Fruit fly (Drosophila melanogaster) whole organism, embryonic: ENCODE measurements around the gene CG12020.

Experiments
- Abd-B ChIP-seq: fragments of 200-800 bp; sonication (Bioruptor generic); optimal IDR thresholded peaks from 2 replicates; lab custom pipeline; 2018; ENCODE audit warnings: missing biosample characterization, mild to moderate bottlenecking, missing genetic modification characterization, moderate library complexity
- B-H1 ChIP-seq: fragments of 200-800 bp; sonication (Bioruptor generic); IDR thresholded peaks from 3 replicates; pipeline ENCODE4 v1.3.6; 2022; ENCODE audit warnings: missing biosample characterization, missing genetic modification characterization
- Blimp-1 ChIP-seq: fragments of 200-800 bp; sonication (Bioruptor generic); optimal IDR thresholded peaks from 3 replicates; lab custom pipeline; 2018; ENCODE audit warnings: missing biosample characterization, missing genetic modification characterization, mild to moderate bottlenecking, moderate library complexity, missing genetic modification reagents
- CG10321 ChIP-seq: fragments of 200-800 bp; sonication (Bioruptor generic); IDR thresholded peaks from 2 replicates; pipeline ENCODE4 v1.3.6; 2022; ENCODE audit warnings: missing biosample characterization, missing genetic modification characterization
- CG12236 ChIP-seq: fragments of 200-800 bp; sonication (Bioruptor generic); optimal IDR thresholded peaks from 2 replicates; lab custom pipeline; 2016; ENCODE audit warnings: missing biosample characterization, missing genetic modification characterization
- CG12769 ChIP-seq: fragments of 200-800 bp; sonication (Bioruptor generic); optimal IDR thresholded peaks from 2 replicates; lab custom pipeline; 2019; ENCODE audit warnings: missing biosample characterization, mild to moderate bottlenecking, missing genetic modification characterization, moderate library complexity
- CG13775 ChIP-seq: fragments of 200-800 bp; sonication (Bioruptor generic); optimal IDR thresholded peaks from 3 replicates; lab custom pipeline; 2017; ENCODE audit warnings: missing biosample characterization, mild to moderate bottlenecking, missing genetic modification characterization
- CG14667 ChIP-seq: fragments of 200-800 bp; sonication (Bioruptor generic); IDR thresholded peaks from 2 replicates; pipeline ENCODE4 v1.3.6; 2022; ENCODE audit warnings: missing biosample characterization, missing genetic modification characterization
- CG14710 ChIP-seq: fragments of 200-800 bp; sonication (Bioruptor generic); optimal IDR thresholded peaks from 3 replicates; lab custom pipeline; 2019; ENCODE audit warnings: missing biosample characterization, mild to moderate bottlenecking, missing genetic modification characterization, moderate library complexity
- CG1529 ChIP-seq: fragments of 200-800 bp; sonication (Bioruptor generic); optimal IDR thresholded peaks from 3 replicates; lab custom pipeline; 2018; ENCODE audit warnings: missing biosample characterization, missing genetic modification characterization
- CG17186 ChIP-seq: fragments of 200-800 bp; sonication (Bioruptor generic); optimal IDR thresholded peaks from 3 replicates; lab custom pipeline; 2017; ENCODE audit warnings: missing biosample characterization, missing genetic modification reagents, missing genetic modification characterization
- CG17361 ChIP-seq: fragments of 200-800 bp; sonication (Bioruptor generic); IDR thresholded peaks from 3 replicates; pipeline ENCODE4 v1.3.6; 2022; ENCODE audit warnings: missing biosample characterization, missing genetic modification characterization
- CG2116 ChIP-seq: fragments of 200-800 bp; sonication (Bioruptor generic); optimal IDR thresholded peaks from 3 replicates; lab custom pipeline; 2018; ENCODE audit warnings: missing biosample characterization, mild to moderate bottlenecking, missing genetic modification characterization
- CG2120 ChIP-seq: fragments of 200-800 bp; sonication (Bioruptor generic); optimal IDR thresholded peaks from 3 replicates; lab custom pipeline; 2016; ENCODE audit warnings: missing biosample characterization, missing genetic modification characterization
- CG2678 ChIP-seq: fragments of 200-800 bp; sonication (Bioruptor generic); optimal IDR thresholded peaks from 3 replicates; lab custom pipeline; 2019; ENCODE audit warnings: missing biosample characterization, mild to moderate bottlenecking, missing genetic modification characterization, moderate library complexity
- CG2712 ChIP-seq: fragments of 200-800 bp; optimal IDR thresholded peaks from 3 replicates; lab custom pipeline; 2019; ENCODE audit warnings: missing biosample characterization, mild to moderate bottlenecking, missing genetic modification characterization, moderate library complexity
- CG3407 ChIP-seq: fragments of 200-800 bp; sonication (Bioruptor generic); optimal IDR thresholded peaks from 2 replicates; lab custom pipeline; 2018; ENCODE audit warnings: missing biosample characterization, mild to moderate bottlenecking, missing genetic modification characterization
- CG4282 ChIP-seq: fragments of 200-800 bp; sonication (Bioruptor generic); optimal IDR thresholded peaks from 2 replicates; lab custom pipeline; 2016; ENCODE audit warnings: missing biosample characterization, missing genetic modification characterization
- CG4328 ChIP-seq: fragments of 200-800 bp; sonication (Bioruptor generic); optimal IDR thresholded peaks from 3 replicates; lab custom pipeline; 2017; ENCODE audit warnings: missing biosample characterization, missing genetic modification reagents, missing genetic modification characterization
- CG4404 ChIP-seq: fragments of 200-800 bp; sonication (Bioruptor generic); IDR thresholded peaks from 2 replicates; pipeline ENCODE4 v1.3.6; 2022; ENCODE audit warnings: missing biosample characterization, missing genetic modification characterization
- CG4854 ChIP-seq: fragments of 200-800 bp; sonication (Bioruptor generic); optimal IDR thresholded peaks from 2 replicates; lab custom pipeline; 2016; ENCODE audit warnings: missing biosample characterization, missing genetic modification characterization, inconsistent platforms
- CG5180 ChIP-seq: fragments of 200-800 bp; sonication (Bioruptor generic); optimal IDR thresholded peaks from 3 replicates; lab custom pipeline; 2017; ENCODE audit warnings: missing biosample characterization, missing genetic modification characterization, mild to moderate bottlenecking, moderate library complexity, missing genetic modification reagents
- CG6254 ChIP-seq: fragments of 200-800 bp; sonication (Bioruptor generic); optimal IDR thresholded peaks from 3 replicates; lab custom pipeline; 2017; ENCODE audit warnings: mild to moderate bottlenecking, missing biosample characterization, missing genetic modification reagents, missing genetic modification characterization
- CG6689 ChIP-seq: fragments of 200-800 bp; sonication (Bioruptor generic); IDR thresholded peaks from 2 replicates; pipeline ENCODE4 v1.3.6; 2022; ENCODE audit warnings: missing biosample characterization, missing genetic modification characterization
- CG6791 ChIP-seq: fragments of 200-800 bp; sonication (Bioruptor generic); IDR thresholded peaks from 3 replicates; pipeline ENCODE4 v1.3.6; 2022; ENCODE audit warnings: missing biosample characterization, missing genetic modification characterization; ENCODE audit not compliant: partially characterized antibody
- CG6813 ChIP-seq: fragments of 200-800 bp; sonication (Bioruptor generic); optimal IDR thresholded peaks from 2 replicates; lab custom pipeline; 2017; ENCODE audit warnings: missing biosample characterization, missing genetic modification characterization, mild to moderate bottlenecking, moderate library complexity, missing genetic modification reagents
- CG7928 ChIP-seq: fragments of 200-800 bp; sonication (Bioruptor generic); optimal IDR thresholded peaks from 2 replicates; lab custom pipeline; 2017; ENCODE audit warnings: missing biosample characterization, mild to moderate bottlenecking, missing genetic modification characterization
- Dll ChIP-seq: fragments of 200-800 bp; sonication (Bioruptor generic); IDR thresholded peaks from 4 replicates; pipeline ENCODE4 v1.3.6; 2022; ENCODE audit warnings: missing biosample characterization, missing genetic modification characterization; ENCODE audit not compliant: partially characterized antibody
- Dp ChIP-seq: fragments of 200-800 bp; sonication (Bioruptor generic); optimal IDR thresholded peaks from 2 replicates; lab custom pipeline; 2018; ENCODE audit warnings: missing biosample characterization, mild to moderate bottlenecking, missing genetic modification characterization, moderate library complexity
- Gug ChIP-seq: fragments of 200-800 bp; sonication (Bioruptor generic); IDR thresholded peaks from 4 replicates; pipeline ENCODE4 v1.3.6; 2022; ENCODE audit warnings: missing biosample characterization, missing genetic modification characterization
- HLH4C ChIP-seq: fragments of 200-800 bp; sonication (Bioruptor generic); IDR thresholded peaks from 3 replicates; pipeline ENCODE4 v1.3.6; 2022; ENCODE audit warnings: missing biosample characterization, missing genetic modification characterization; ENCODE audit not compliant: partially characterized antibody
- Lim3 ChIP-seq: fragments of 200-800 bp; sonication (Bioruptor generic); IDR thresholded peaks from 2 replicates; pipeline ENCODE4 v1.3.6; 2022; ENCODE audit warnings: missing biosample characterization, missing genetic modification characterization
- MBD-R2 ChIP-seq: fragments of 200-800 bp; sonication (Bioruptor generic); IDR thresholded peaks from 2 replicates; pipeline ENCODE4 v1.3.6; 2022; ENCODE audit warnings: missing biosample characterization, missing genetic modification characterization
- Max ChIP-seq: fragments of 200-800 bp; sonication (Bioruptor generic); optimal IDR thresholded peaks from 2 replicates; lab custom pipeline; 2016; ENCODE audit warnings: missing biosample characterization, mild to moderate bottlenecking, missing genetic modification characterization
- Sox102F ChIP-seq: fragments of 200-800 bp; sonication (Bioruptor generic); optimal IDR thresholded peaks from 2 replicates; lab custom pipeline; 2018; ENCODE audit warnings: missing biosample characterization, mild to moderate bottlenecking, missing genetic modification characterization, moderate library complexity
- btn ChIP-seq: fragments of 200-800 bp; sonication (Bioruptor generic); optimal IDR thresholded peaks from 2 replicates; lab custom pipeline; 2016; ENCODE audit warnings: missing biosample characterization, missing genetic modification characterization
- chm ChIP-seq: fragments of 200-800 bp; sonication (Bioruptor generic); IDR thresholded peaks from 2 replicates; pipeline ENCODE4 v1.3.6; 2022; ENCODE audit warnings: missing biosample characterization, missing genetic modification characterization
- chn ChIP-seq: fragments of 200-800 bp; sonication (Bioruptor generic); optimal IDR thresholded peaks from 2 replicates; lab custom pipeline; 2016; ENCODE audit warnings: missing biosample characterization, missing genetic modification characterization
- crc ChIP-seq: fragments of 200-800 bp; sonication (Bioruptor generic); optimal IDR thresholded peaks from 2 replicates; lab custom pipeline; 2016; ENCODE audit warnings: missing biosample characterization, missing genetic modification characterization
- dan ChIP-seq: fragments of 200-800 bp; sonication (Bioruptor generic); IDR thresholded peaks from 2 replicates; pipeline ENCODE4 v1.3.6; 2022; ENCODE audit warnings: missing biosample characterization, missing genetic modification characterization
- eve ChIP-seq, 2 experiments: fragments of >200 bp; optimal IDR thresholded peaks; 2 replicates each; lab custom pipeline; 2017; ENCODE audit warnings: missing biosample characterization in 2 of 2, missing genetic modification characterization in 2 of 2
- knrl ChIP-seq: fragments of 200-800 bp; sonication (Bioruptor generic); IDR thresholded peaks from 3 replicates; pipeline ENCODE4 v1.3.6; 2022; ENCODE audit warnings: missing biosample characterization, missing genetic modification characterization; ENCODE audit not compliant: partially characterized antibody
- luna ChIP-seq: fragments of 200-800 bp; sonication (Bioruptor generic); optimal IDR thresholded peaks from 2 replicates; lab custom pipeline; 2016; ENCODE audit warnings: missing biosample characterization, missing genetic modification characterization
- nom ChIP-seq: fragments of 200-800 bp; sonication (Bioruptor generic); optimal IDR thresholded peaks from 2 replicates; lab custom pipeline; 2017; ENCODE audit warnings: missing biosample characterization, missing genetic modification characterization, mild to moderate bottlenecking, moderate library complexity, missing genetic modification reagents
- oc ChIP-seq: fragments of 200-800 bp; sonication (Bioruptor generic); optimal IDR thresholded peaks from 2 replicates; lab custom pipeline; 2018; ENCODE audit warnings: missing biosample characterization, mild to moderate bottlenecking, missing genetic modification characterization, moderate library complexity
- odd ChIP-seq: fragments of 200-800 bp; sonication (Bioruptor generic); optimal IDR thresholded peaks from 2 replicates; lab custom pipeline; 2017; ENCODE audit warnings: missing biosample characterization, mild to moderate bottlenecking, missing genetic modification characterization
- pros ChIP-seq: fragments of 200-800 bp; sonication (Bioruptor generic); optimal IDR thresholded peaks from 3 replicates; lab custom pipeline; 2019; ENCODE audit warnings: missing biosample characterization, mild to moderate bottlenecking, missing genetic modification characterization, moderate library complexity
- vnd ChIP-seq: fragments of 200-800 bp; sonication (Bioruptor generic); IDR thresholded peaks from 3 replicates; pipeline ENCODE4 v1.3.6; 2022; ENCODE audit warnings: missing biosample characterization, missing genetic modification characterization; ENCODE audit not compliant: partially characterized antibody
- vvl ChIP-seq: fragments of 200-800 bp; sonication (Bioruptor generic); IDR thresholded peaks from 2 replicates; pipeline ENCODE4 v1.3.6; 2022; ENCODE audit warnings: missing biosample characterization, missing genetic modification characterization

CG12020 gene

dm6 chr3L:1755458-1755984 is 41.6 kb upstream of the CG12020 start, which contains the start of gene Cht2 (continued):
- TF ChIP-seq CG17186 (no peak), CG4854 (no peak), odd (GFP tag; lab: Kevin White, UChicago) (no peak), Max (GFP tag; lab: Kevin White, UChicago) (no peak), vvl (GFP tag; lab: Robert Waterston, UW) (peak; percentile 13; the same call in 1 of the 2 replicates), CG6689 (GFP tag; lab: Robert Waterston, UW) (0 out of 2 replicates have a peak, but pooled peaks have one; percentile 8), vnd (no peak), CG4282 (GFP tag; lab: Kevin White, UChicago) (no peak), CG2678 (tag; lab: Kevin White, UChicago) (no peak), pros (peak; percentile 91), B-H1 (GFP tag; lab: Robert Waterston, UW) (no peak), nom (peak; percentile 52), CG2116 (GFP tag; lab: Kevin White, UChicago) (no peak), chm (GFP tag; lab: Robert Waterston, UW) (0 out of 2 replicates have a peak, but pooled peaks have one; percentile 12), CG5180 (GFP tag; lab: Kevin White, UChicago) (peak; percentile 81)
- TF ChIP-seq, all 482 proteins: peak for 43

- TF ChIP-seq CG2712 (tag; lab: Kevin White, UChicago) (no peak), chn (GFP tag; lab: Kevin White, UChicago) (no peak), btn (no peak), CG14667 (GFP tag; lab: Robert Waterston, UW) (no peak), CG6791 (GFP tag; lab: Robert Waterston, UW) (peak; percentile 67), Gug (GFP tag; lab: Robert Waterston, UW) (no peak), CG6813 (no peak), CG3407 (GFP tag; lab: Kevin White, UChicago) (no peak), CG10321 (GFP tag; lab: Robert Waterston, UW) (no peak), HLH4C (GFP tag; lab: Robert Waterston, UW) (peak; percentile 61), Sox102F (no peak), Abd-B (GFP tag; lab: Kevin White, UChicago) (no peak), CG4404 (GFP tag; lab: Robert Waterston, UW) (no peak), oc (no peak), Dll (GFP tag; lab: Robert Waterston, UW) (peak; percentile 61; the same call in 3 of the 4 replicates), CG17361 (GFP tag; lab: Robert Waterston, UW) (no peak), CG4328 (no peak), CG6254 (GFP tag; lab: Kevin White, UChicago) (no peak), CG7928 (no peak), luna (no peak), eve (GFP tag; optimal IDR thresholded peaks at IDR 0.05; lab: Kevin White, UChicago) (no peak), knrl (GFP tag; lab: Robert Waterston, UW) (peak; percentile 44; the same call in 2 of the 3 replicates), Lim3 (GFP tag; lab: Robert Waterston, UW) (no peak), dan (no peak), CG13775 (GFP tag; lab: Kevin White, UChicago) (no peak), CG12769 (tag; lab: Kevin White, UChicago) (no peak), CG14710 (tag; lab: Kevin White, UChicago) (no peak), MBD-R2 (GFP tag; lab: Robert Waterston, UW) (peak; percentile 91), CG12236 (GFP tag; lab: Kevin White, UChicago) (no peak), CG1529 (GFP tag; lab: Kevin White, UChicago) (no peak), Dp (GFP tag; lab: Kevin White, UChicago) (peak; percentile 90), Blimp-1 (GFP tag; lab: Kevin White, UChicago) (no peak), CG2120 (GFP tag; lab: Kevin White, UChicago) (no peak), crc (no peak), CG4282 (GFP tag; lab: Kevin White, UChicago) (no peak)
Measured at dm6 chr3L:1756143-1756542, 41.0 kb upstream of the CG12020 start, which contains the start of gene CG8001. Gene CG8001 (plus strand): TSS chr3L:1756159.
